Worm (Caenorhabditis elegans) whole organism, L3 larva: ENCODE results near the gene ppm-2.
A peak's percentile ranks its signal among the peaks of the same experiment; 100 is the strongest.

Source experiments
- R02D3.7 ChIP-seq: fragments of 150-350 bp; optimal IDR thresholded peaks from 2 replicates; lab custom pipeline; 2014; ENCODE audit warnings: missing biosample characterization, missing genetic modification characterization
- ZK546.5 ChIP-seq: sonication (generic microtip); optimal IDR thresholded peaks from 2 replicates; lab custom pipeline; 2017; ENCODE audit warnings: missing biosample characterization, missing genetic modification characterization
- aly-2 ChIP-seq: fragments of 150-350 bp; optimal IDR thresholded peaks from 2 replicates; lab custom pipeline; 2014; ENCODE audit warnings: missing biosample characterization, missing genetic modification characterization
- ama-1 ChIP-seq: fragments of 150-350 bp; optimal IDR thresholded peaks from 2 replicates; lab custom pipeline; 2018
- ceh-16 ChIP-seq: sonication (generic microtip); optimal IDR thresholded peaks from 2 replicates; lab custom pipeline; 2017; ENCODE audit warnings: missing biosample characterization, missing genetic modification characterization
- ceh-28 ChIP-seq: fragments of 150-350 bp; optimal IDR thresholded peaks from 2 replicates; lab custom pipeline; 2014; ENCODE audit warnings: missing biosample characterization, missing genetic modification reagents, missing genetic modification characterization
- ceh-82 ChIP-seq: fragments of 150-350 bp; optimal IDR thresholded peaks from 2 replicates; lab custom pipeline; 2014; ENCODE audit warnings: missing biosample characterization, missing genetic modification characterization
- ceh-9 ChIP-seq: sonication (generic microtip); optimal IDR thresholded peaks from 2 replicates; lab custom pipeline; 2018; ENCODE audit warnings: missing biosample characterization, missing genetic modification characterization
- daf-12 ChIP-seq: fragments of 150-350 bp; optimal IDR thresholded peaks from 2 replicates; lab custom pipeline; 2014; ENCODE audit warnings: missing biosample characterization, missing genetic modification reagents, missing genetic modification characterization
- egl-5 ChIP-seq: fragments of 150-350 bp; optimal IDR thresholded peaks from 2 replicates; lab custom pipeline; 2017; ENCODE audit warnings: missing biosample characterization, missing genetic modification reagents, missing genetic modification characterization, inconsistent platforms
- elt-1 ChIP-seq: fragments of 150-350 bp; optimal IDR thresholded peaks from 2 replicates; lab custom pipeline; 2014; ENCODE audit warnings: missing biosample characterization, missing genetic modification characterization
- elt-2 ChIP-seq: sonication (generic microtip); optimal IDR thresholded peaks from 2 replicates; lab custom pipeline; 2016; ENCODE audit warnings: missing genetic modification reagents, mild to moderate bottlenecking, missing genetic modification characterization, missing compliant biosample characterization
- elt-3 ChIP-seq, 3 experiments: fragments of 150-350 bp in 1 of 3; sonication (generic microtip) in 2 of 3; optimal IDR thresholded peaks; 2 replicates in 2 of 3; 4 replicates in 1 of 3; lab custom pipeline; 2014 to 2017; ENCODE audit warnings: missing biosample characterization in 3 of 3, missing genetic modification characterization in 3 of 3
- eor-1 ChIP-seq, 2 experiments: fragments of 150-350 bp; optimal IDR thresholded peaks; 2 replicates each; lab custom pipeline; 2014 to 2018; ENCODE audit warnings: missing biosample characterization in 2 of 2, missing genetic modification characterization in 2 of 2
- fkh-10 ChIP-seq: sonication (generic microtip); optimal IDR thresholded peaks from 2 replicates; lab custom pipeline; 2017; ENCODE audit warnings: missing biosample characterization, missing genetic modification reagents, missing genetic modification characterization
- fkh-2 ChIP-seq: fragments of 150-350 bp; optimal IDR thresholded peaks from 2 replicates; lab custom pipeline; 2014; ENCODE audit warnings: missing biosample characterization, missing genetic modification reagents, missing genetic modification characterization
- hmg-11 ChIP-seq: sonication (generic microtip); optimal IDR thresholded peaks from 2 replicates; lab custom pipeline; 2016; ENCODE audit warnings: missing genetic modification characterization, missing compliant biosample characterization
- jun-1 ChIP-seq: fragments of 150-350 bp; optimal IDR thresholded peaks from 2 replicates; lab custom pipeline; 2014; ENCODE audit warnings: missing biosample characterization, missing genetic modification reagents, missing genetic modification characterization
- lin-15B ChIP-seq: fragments of 150-350 bp; optimal IDR thresholded peaks from 2 replicates; lab custom pipeline; 2014; ENCODE audit warnings: missing biosample characterization, missing genetic modification characterization
- lsy-12 ChIP-seq: sonication (generic microtip); optimal IDR thresholded peaks from 2 replicates; lab custom pipeline; 2016; ENCODE audit warnings: mild to moderate bottlenecking, missing genetic modification characterization, missing compliant biosample characterization
- mml-1 ChIP-seq: fragments of 150-350 bp; sonication (generic microtip); optimal IDR thresholded peaks from 3 replicates; lab custom pipeline; 2014; ENCODE audit warnings: missing biosample characterization, missing genetic modification characterization
- nfya-1 ChIP-seq: sonication (generic microtip); optimal IDR thresholded peaks from 2 replicates; lab custom pipeline; 2017; ENCODE audit warnings: missing genetic modification characterization, mild to moderate bottlenecking, missing compliant biosample characterization, antibody characterized with exemption, moderate library complexity; ENCODE audit not compliant: insufficient read depth
- nhr-11 ChIP-seq: fragments of 150-350 bp; optimal IDR thresholded peaks from 2 replicates; lab custom pipeline; 2014; ENCODE audit warnings: missing biosample characterization, missing genetic modification characterization
- nhr-12 ChIP-seq: fragments of 150-350 bp; optimal IDR thresholded peaks from 2 replicates; lab custom pipeline; 2014; ENCODE audit warnings: missing biosample characterization, missing genetic modification characterization
- nhr-23 ChIP-seq: fragments of 150-350 bp; optimal IDR thresholded peaks from 2 replicates; lab custom pipeline; 2014; ENCODE audit warnings: missing biosample characterization, missing genetic modification reagents, missing genetic modification characterization
- nhr-237 ChIP-seq: fragments of 150-350 bp; optimal IDR thresholded peaks from 2 replicates; lab custom pipeline; 2014; ENCODE audit warnings: missing biosample characterization, missing genetic modification characterization
- nhr-25 ChIP-seq: sonication (generic microtip); optimal IDR thresholded peaks from 2 replicates; lab custom pipeline; 2017; ENCODE audit warnings: missing biosample characterization, missing genetic modification characterization
- nhr-28 ChIP-seq: fragments of 150-350 bp; optimal IDR thresholded peaks from 2 replicates; lab custom pipeline; 2014; ENCODE audit warnings: missing biosample characterization, missing genetic modification characterization
- nhr-43 ChIP-seq: sonication (generic microtip); optimal IDR thresholded peaks from 2 replicates; lab custom pipeline; 2016; ENCODE audit warnings: mild to moderate bottlenecking, missing genetic modification characterization, missing compliant biosample characterization; ENCODE audit not compliant: poor library complexity, severe bottlenecking
- nhr-67 ChIP-seq: fragments of 150-350 bp; optimal IDR thresholded peaks from 2 replicates; lab custom pipeline; 2014; ENCODE audit warnings: missing biosample characterization, missing genetic modification characterization
- nhr-77 ChIP-seq: fragments of 150-350 bp; optimal IDR thresholded peaks from 2 replicates; lab custom pipeline; 2014; ENCODE audit warnings: missing biosample characterization, missing genetic modification characterization
- pha-4 ChIP-seq: fragments of 150-350 bp; optimal IDR thresholded peaks from 2 replicates; lab custom pipeline; 2014; ENCODE audit warnings: missing biosample characterization, missing genetic modification reagents, missing genetic modification characterization
- pqm-1 ChIP-seq: fragments of 150-350 bp; optimal IDR thresholded peaks from 2 replicates; lab custom pipeline; 2017; ENCODE audit warnings: missing biosample characterization, missing genetic modification characterization, inconsistent platforms
- sea-2 ChIP-seq: fragments of 150-350 bp; sonication (generic microtip); optimal IDR thresholded peaks from 4 replicates; lab custom pipeline; 2014; ENCODE audit warnings: missing biosample characterization, missing genetic modification reagents, missing genetic modification characterization
- skn-1 ChIP-seq: fragments of 150-350 bp; optimal IDR thresholded peaks from 2 replicates; lab custom pipeline; 2014; ENCODE audit warnings: missing biosample characterization, missing genetic modification characterization
- snpc-4 ChIP-seq: fragments of 150-350 bp; optimal IDR thresholded peaks from 2 replicates; lab custom pipeline; 2014; ENCODE audit warnings: missing biosample characterization, missing genetic modification characterization
- tbx-2 ChIP-seq: sonication (generic microtip); optimal IDR thresholded peaks from 2 replicates; lab custom pipeline; 2016; ENCODE audit warnings: mild to moderate bottlenecking, missing genetic modification characterization, missing compliant biosample characterization
- unc-39 ChIP-seq: sonication (generic microtip); optimal IDR thresholded peaks from 4 replicates; lab custom pipeline; 2017; ENCODE audit warnings: missing biosample characterization, missing genetic modification characterization
- unc-62 ChIP-seq: fragments of 150-350 bp; sonication (generic microtip); optimal IDR thresholded peaks from 4 replicates; lab custom pipeline; 2014; ENCODE audit warnings: missing biosample characterization, missing genetic modification reagents, missing genetic modification characterization
- zag-1 ChIP-seq: fragments of 150-350 bp; optimal IDR thresholded peaks from 2 replicates; lab custom pipeline; 2014; ENCODE audit warnings: missing biosample characterization, missing genetic modification characterization
- ztf-11 ChIP-seq: fragments of 150-350 bp; optimal IDR thresholded peaks from 2 replicates; lab custom pipeline; 2014; ENCODE audit warnings: missing biosample characterization, missing genetic modification characterization
- ztf-4 ChIP-seq: fragments of 150-350 bp; optimal IDR thresholded peaks from 2 replicates; lab custom pipeline; 2014; ENCODE audit warnings: missing biosample characterization, missing genetic modification characterization

ppm-2 gene

ce11 chrIII:4643262-4643661 is 7.0 kb upstream of the ppm-2 start, which contains the start of gene pfas-1:
Gene pfas-1 (minus strand): TSS chrIII:4643310.
- TF ChIP-seq nhr-11 (tag; lab: Kevin White, UChicago) (no peak), unc-62 (no peak), ceh-28 (tag; lab: Kevin White, UChicago) (no peak), elt-2 (tag; lab: Kevin White, UChicago) (peak; percentile 79), pqm-1 (tag; lab: Kevin White, UChicago) (peak; percentile 57)

ce11 chrIII:4646246-4646645 is 4.0 kb upstream of the ppm-2 start, which contains the start of gene pqn-29:
Gene pqn-29 (minus strand): TSS chrIII:4646346.
- no peak for TF ChIP-seq ceh-82 (tag; lab: Kevin White, UChicago)
- no peak for TF ChIP-seq nhr-11 (tag; lab: Kevin White, UChicago)
- TF ChIP-seq nfya-1 (tag; lab: Kevin White, UChicago), result no peak
- no peak for TF ChIP-seq elt-3 (tag; optimal IDR thresholded peaks at IDR 0.05; lab: Kevin White, UChicago)
- TF ChIP-seq nhr-23 (tag; lab: Kevin White, UChicago), result no peak
- no peak for TF ChIP-seq ZK546.5
- no peak for TF ChIP-seq unc-39 (tag; lab: Kevin White, UChicago)
- no peak for TF ChIP-seq zag-1
- no peak for TF ChIP-seq ceh-28 (tag; lab: Kevin White, UChicago)
- no peak for TF ChIP-seq ceh-9 (tag; lab: Kevin White, UChicago)

ce11 chrIII:4647341-4647740 is 3.0 kb upstream of the ppm-2 start:
- no peak for TF ChIP-seq ztf-4 (tag; lab: Kevin White, UChicago)
- TF ChIP-seq nhr-12 (tag; lab: Kevin White, UChicago), result no peak
- TF ChIP-seq nhr-11 (tag; lab: Kevin White, UChicago), result no peak

- peak; percentile 44 for TF ChIP-seq elt-2 (tag; lab: Kevin White, UChicago)
- peak; percentile 59 for TF ChIP-seq pqm-1 (tag; lab: Kevin White, UChicago)
- no peak for TF ChIP-seq elt-1 (tag; lab: Kevin White, UChicago)
- TF ChIP-seq, all 47 proteins: peak for 2
Measured at ce11 chrIII:4647878-4648277, 2.4 kb upstream of the ppm-2 start, which contains the start of gene T23F11.6. Gene T23F11.6 (minus strand): TSS chrIII:4647922.

- TF ChIP-seq tbx-2 (peak; percentile 74), unc-62 (peak; percentile 56), nhr-43 (tag; lab: Kevin White, UChicago) (peak; percentile 93), ceh-28 (tag; lab: Kevin White, UChicago) (peak; percentile 95), aly-2 (no peak), hmg-11 (tag; lab: Kevin White, UChicago) (peak; percentile 81), fkh-10 (GFP tag; lab: Kevin White, UChicago) (peak; percentile 49), elt-3 (tag; optimal IDR thresholded peaks at IDR 0.05; lab: Kevin White, UChicago) (peak in 1 of 3 experiments; percentile 93), mml-1 (tag; lab: Kevin White, UChicago) (peak; percentile 24), pqm-1 (tag; lab: Kevin White, UChicago) (peak; percentile 98), ama-1 (lab: Kevin White, UChicago) (peak; percentile 30), ceh-16 (tag; lab: Kevin White, UChicago) (no peak), ztf-11 (tag; lab: Kevin White, UChicago) (no peak), pha-4 (tag; lab: Kevin White, UChicago) (peak; percentile 94), nhr-237 (no peak), nhr-28 (tag; lab: Kevin White, UChicago) (no peak), lin-15B (tag; lab: Kevin White, UChicago) (peak; percentile 87), eor-1 (tag; optimal IDR thresholded peaks at IDR 0.05; lab: Kevin White, UChicago) (no peak), ztf-4 (tag; lab: Kevin White, UChicago) (peak; percentile 15), nhr-77 (tag; lab: Kevin White, UChicago) (no peak), daf-12 (no peak), egl-5 (tag; lab: Kevin White, UChicago) (peak; percentile 88), ceh-82 (tag; lab: Kevin White, UChicago) (no peak), ceh-9 (tag; lab: Kevin White, UChicago) (no peak), ZK546.5 (no peak), nhr-23 (tag; lab: Kevin White, UChicago) (peak; percentile 92), skn-1 (no peak), zag-1 (no peak), elt-1 (tag; lab: Kevin White, UChicago) (peak; percentile 25), jun-1 (tag; lab: Kevin White, UChicago) (peak; percentile 93), lsy-12 (tag; lab: Kevin White, UChicago) (peak; percentile 87), nhr-11 (tag; lab: Kevin White, UChicago) (peak; percentile 87), fkh-2 (tag; lab: Kevin White, UChicago) (no peak), snpc-4 (tag; lab: Kevin White, UChicago) (peak; percentile 83), nhr-67 (no peak), unc-39 (tag; lab: Kevin White, UChicago) (no peak), R02D3.7 (tag; lab: Kevin White, UChicago) (peak; percentile 64), nhr-25 (tag; lab: Kevin White, UChicago) (peak; percentile 98), sea-2 (GFP tag; lab: Kevin White, UChicago) (peak; percentile 47), nhr-12 (tag; lab: Kevin White, UChicago) (no peak)
Measured at ce11 chrIII:4649363-4649768, 928 bp upstream of the ppm-2 start.
